Fruit fly (Drosophila melanogaster) whole organism, embryonic: ENCODE results near the gene Ciz1.

Experiments
- Aef1 ChIP-seq: fragments of 200-800 bp; sonication (Bioruptor generic); IDR thresholded peaks from 3 replicates; pipeline ENCODE4 v1.3.6; 2022; ENCODE audit warnings: missing biosample characterization, missing genetic modification characterization
- Bteb2 ChIP-seq: fragments of 200-800 bp; sonication (Bioruptor generic); optimal IDR thresholded peaks from 2 replicates; lab custom pipeline; 2016; ENCODE audit warnings: missing biosample characterization, missing genetic modification characterization
- CG10366 ChIP-seq: fragments of 200-800 bp; sonication (Bioruptor generic); IDR thresholded peaks from 2 replicates; pipeline ENCODE4 v1.3.6; 2022; ENCODE audit warnings: missing biosample characterization, missing genetic modification characterization
- CG10462 ChIP-seq: fragments of 200-800 bp; sonication (Bioruptor generic); optimal IDR thresholded peaks from 2 replicates; lab custom pipeline; 2016; ENCODE audit warnings: missing biosample characterization, missing genetic modification characterization
- CG11560 ChIP-seq: fragments of 200-800 bp; sonication (Bioruptor generic); IDR thresholded peaks from 3 replicates; pipeline ENCODE4 v1.3.6; 2022; ENCODE audit warnings: missing biosample characterization, missing genetic modification characterization
- CG12391 ChIP-seq: fragments of 200-800 bp; sonication (Bioruptor generic); optimal IDR thresholded peaks from 3 replicates; lab custom pipeline; 2018; ENCODE audit warnings: missing biosample characterization, mild to moderate bottlenecking, missing genetic modification characterization, moderate library complexity
- CG13775 ChIP-seq: fragments of 200-800 bp; sonication (Bioruptor generic); optimal IDR thresholded peaks from 3 replicates; lab custom pipeline; 2017; ENCODE audit warnings: missing biosample characterization, mild to moderate bottlenecking, missing genetic modification characterization
- CG14441 ChIP-seq: fragments of 200-800 bp; sonication (Bioruptor generic); IDR thresholded peaks from 2 replicates; pipeline ENCODE4 v1.3.6; 2022; ENCODE audit warnings: missing biosample characterization, missing genetic modification characterization
- CG14667 ChIP-seq: fragments of 200-800 bp; sonication (Bioruptor generic); IDR thresholded peaks from 2 replicates; pipeline ENCODE4 v1.3.6; 2022; ENCODE audit warnings: missing biosample characterization, missing genetic modification characterization
- CG16815 ChIP-seq: fragments of 200-800 bp; sonication (Bioruptor generic); optimal IDR thresholded peaks from 3 replicates; lab custom pipeline; 2017; ENCODE audit warnings: missing biosample characterization, mild to moderate bottlenecking, missing genetic modification characterization
- CG17829 ChIP-seq: fragments of 200-800 bp; optimal IDR thresholded peaks from 2 replicates; lab custom pipeline; 2019; ENCODE audit warnings: missing biosample characterization, mild to moderate bottlenecking, missing genetic modification characterization, moderate library complexity
- CG2875 ChIP-seq: fragments of 200-800 bp; sonication (Bioruptor generic); optimal IDR thresholded peaks from 2 replicates; lab custom pipeline; 2017; ENCODE audit warnings: missing biosample characterization, mild to moderate bottlenecking, missing genetic modification characterization, missing genetic modification reagents
- CG30431 ChIP-seq: fragments of 200-800 bp; sonication (Bioruptor generic); optimal IDR thresholded peaks from 2 replicates; lab custom pipeline; 2017; ENCODE audit warnings: missing biosample characterization, missing genetic modification characterization
- CG3281 ChIP-seq: fragments of 200-800 bp; sonication (Bioruptor generic); optimal IDR thresholded peaks from 3 replicates; lab custom pipeline; 2017; ENCODE audit warnings: missing biosample characterization, mild to moderate bottlenecking, missing genetic modification characterization
- CG4404 ChIP-seq: fragments of 200-800 bp; sonication (Bioruptor generic); IDR thresholded peaks from 2 replicates; pipeline ENCODE4 v1.3.6; 2022; ENCODE audit warnings: missing biosample characterization, missing genetic modification characterization
- CG4730 ChIP-seq: fragments of 200-800 bp; sonication (Bioruptor generic); IDR thresholded peaks from 2 replicates; pipeline ENCODE4 v1.3.6; 2022; ENCODE audit warnings: missing biosample characterization, missing genetic modification characterization
- CG5245 ChIP-seq: fragments of 200-800 bp; sonication (Bioruptor generic); optimal IDR thresholded peaks from 3 replicates; lab custom pipeline; 2016; ENCODE audit warnings: missing biosample characterization, missing genetic modification characterization
- CG6272 ChIP-seq: fragments of 200-800 bp; sonication (Bioruptor generic); IDR thresholded peaks from 2 replicates; pipeline ENCODE4 v1.3.6; 2022; ENCODE audit warnings: missing biosample characterization, missing genetic modification characterization
- CG6654 ChIP-seq: fragments of 200-800 bp; sonication (Bioruptor generic); optimal IDR thresholded peaks from 2 replicates; lab custom pipeline; 2017; ENCODE audit warnings: missing biosample characterization, mild to moderate bottlenecking, missing genetic modification characterization
- CG6854 ChIP-seq: fragments of 200-800 bp; sonication (Bioruptor generic); optimal IDR thresholded peaks from 3 replicates; lab custom pipeline; 2017; ENCODE audit warnings: missing biosample characterization, mild to moderate bottlenecking, missing genetic modification characterization
- CG7271 ChIP-seq: fragments of 200-800 bp; sonication (Bioruptor generic); optimal IDR thresholded peaks from 2 replicates; lab custom pipeline; 2018; ENCODE audit warnings: missing biosample characterization, mild to moderate bottlenecking, missing genetic modification characterization, moderate library complexity
- CG7786 ChIP-seq: fragments of 200-800 bp; sonication (Bioruptor generic); optimal IDR thresholded peaks from 2 replicates; lab custom pipeline; 2016; ENCODE audit warnings: missing biosample characterization, missing genetic modification characterization
- CG9817 ChIP-seq: fragments of 200-800 bp; sonication (Bioruptor generic); optimal IDR thresholded peaks from 2 replicates; lab custom pipeline; 2018; ENCODE audit warnings: missing biosample characterization, mild to moderate bottlenecking, missing genetic modification characterization, moderate library complexity
- CG9932 ChIP-seq: fragments of 200-800 bp; sonication (Bioruptor generic); IDR thresholded peaks from 2 replicates; pipeline ENCODE4 v1.3.6; 2022; ENCODE audit warnings: missing biosample characterization, missing genetic modification characterization
- Dp ChIP-seq: fragments of 200-800 bp; sonication (Bioruptor generic); optimal IDR thresholded peaks from 2 replicates; lab custom pipeline; 2018; ENCODE audit warnings: missing biosample characterization, mild to moderate bottlenecking, missing genetic modification characterization, moderate library complexity
- GATAe ChIP-seq: fragments of 200-800 bp; sonication (Bioruptor generic); conservative IDR thresholded peaks from 2 replicates; pipeline ENCODE4 v1.3.6; 2022; ENCODE audit warnings: missing biosample characterization, missing genetic modification characterization
- Gug ChIP-seq: fragments of 200-800 bp; sonication (Bioruptor generic); IDR thresholded peaks from 4 replicates; pipeline ENCODE4 v1.3.6; 2022; ENCODE audit warnings: missing biosample characterization, missing genetic modification characterization
- Sry-β ChIP-seq: fragments of 200-800 bp; sonication (Bioruptor generic); optimal IDR thresholded peaks from 2 replicates; lab custom pipeline; 2018; ENCODE audit warnings: missing biosample characterization, mild to moderate bottlenecking, missing genetic modification characterization, moderate library complexity
- Vsx1 ChIP-seq: fragments of 200-800 bp; sonication (Bioruptor generic); optimal IDR thresholded peaks from 2 replicates; lab custom pipeline; 2017; ENCODE audit warnings: missing biosample characterization, mild to moderate bottlenecking, missing genetic modification characterization, missing genetic modification reagents
- Xrp1 ChIP-seq: fragments of 200-800 bp; sonication (Bioruptor generic); IDR thresholded peaks from 2 replicates; pipeline ENCODE4 v1.3.6; 2022; ENCODE audit warnings: missing biosample characterization, missing genetic modification characterization
- ap ChIP-seq: fragments of 200-800 bp; sonication (Bioruptor generic); IDR thresholded peaks from 2 replicates; pipeline ENCODE4 v1.3.6; 2022; ENCODE audit warnings: missing biosample characterization, missing genetic modification characterization
- bigmax ChIP-seq: fragments of 200-800 bp; sonication (Bioruptor generic); optimal IDR thresholded peaks from 2 replicates; lab custom pipeline; 2018; ENCODE audit warnings: missing biosample characterization, mild to moderate bottlenecking, missing genetic modification characterization
- bowl ChIP-seq: fragments of 200-800 bp; sonication (Bioruptor generic); IDR thresholded peaks from 2 replicates; pipeline ENCODE4 v1.3.6; 2022; ENCODE audit warnings: missing biosample characterization, missing genetic modification characterization
- cg ChIP-seq: fragments of 200-800 bp; sonication (Bioruptor generic); optimal IDR thresholded peaks from 3 replicates; lab custom pipeline; 2019; ENCODE audit warnings: missing biosample characterization, mild to moderate bottlenecking, missing genetic modification characterization, moderate library complexity
- chn ChIP-seq: fragments of 200-800 bp; sonication (Bioruptor generic); optimal IDR thresholded peaks from 2 replicates; lab custom pipeline; 2016; ENCODE audit warnings: missing biosample characterization, missing genetic modification characterization
- crol ChIP-seq: fragments of 200-800 bp; sonication (Bioruptor generic); IDR thresholded peaks from 2 replicates; pipeline ENCODE4 v1.3.6; 2022; ENCODE audit warnings: missing biosample characterization, missing genetic modification characterization
- emc ChIP-seq: fragments of 200-800 bp; sonication (Bioruptor generic); optimal IDR thresholded peaks from 2 replicates; lab custom pipeline; 2016; ENCODE audit warnings: missing biosample characterization, missing genetic modification characterization
- gro ChIP-seq: fragments of 200-800 bp; sonication (Bioruptor generic); optimal IDR thresholded peaks from 2 replicates; lab custom pipeline; 2016; ENCODE audit warnings: missing biosample characterization, missing genetic modification characterization
- hbn ChIP-seq: fragments of 200-800 bp; sonication (Bioruptor generic); IDR thresholded peaks from 2 replicates; pipeline ENCODE4 v1.3.6; 2022; ENCODE audit warnings: missing biosample characterization, missing genetic modification characterization; ENCODE audit not compliant: partially characterized antibody
- her ChIP-seq: fragments of 200-800 bp; sonication (Bioruptor generic); optimal IDR thresholded peaks from 2 replicates; lab custom pipeline; 2016; ENCODE audit warnings: missing biosample characterization, missing genetic modification characterization
- hkb ChIP-seq, 2 experiments: fragments of 200-800 bp in 1 of 2; fragments of >200 bp in 1 of 2; sonication (Bioruptor generic) in 1 of 2; IDR thresholded peaks in 1 of 2; optimal IDR thresholded peaks in 1 of 2; 2 replicates each; pipeline versions ENCODE4 v1.3.6 to Lab custom; 2017 to 2022; ENCODE audit warnings: missing biosample characterization in 1 of 2, missing genetic modification characterization in 1 of 2
- hth ChIP-seq: fragments of >200 bp; optimal IDR thresholded peaks from 2 replicates; lab custom pipeline; 2017; ENCODE audit warnings: inconsistent platforms
- klu ChIP-seq: fragments of 200-800 bp; sonication (Bioruptor generic); IDR thresholded peaks from 2 replicates; pipeline ENCODE4 v1.3.6; 2022; ENCODE audit warnings: missing biosample characterization, missing genetic modification characterization
- lilli ChIP-seq: fragments of 200-800 bp; sonication (Bioruptor generic); optimal IDR thresholded peaks from 3 replicates; lab custom pipeline; 2016; ENCODE audit warnings: missing biosample characterization, missing genetic modification characterization
- otp ChIP-seq: fragments of 200-800 bp; sonication (Bioruptor generic); IDR thresholded peaks from 3 replicates; pipeline ENCODE4, ENCODE4 v1.3.6; 2022; ENCODE audit warnings: missing biosample characterization, missing genetic modification characterization
- sisA ChIP-seq: fragments of 200-800 bp; sonication (Bioruptor generic); IDR thresholded peaks from 2 replicates; pipeline ENCODE4 v1.3.6; 2022; ENCODE audit warnings: missing biosample characterization, missing genetic modification characterization
- slou ChIP-seq: fragments of 200-800 bp; sonication (Bioruptor generic); optimal IDR thresholded peaks from 3 replicates; lab custom pipeline; 2016; ENCODE audit warnings: missing biosample characterization, missing genetic modification characterization
- sqz ChIP-seq: fragments of 200-800 bp; sonication (Bioruptor generic); optimal IDR thresholded peaks from 3 replicates; lab custom pipeline; 2018; ENCODE audit warnings: missing biosample characterization, mild to moderate bottlenecking, missing genetic modification characterization
- stc ChIP-seq: fragments of 200-800 bp; sonication (Bioruptor generic); IDR thresholded peaks from 2 replicates; pipeline ENCODE4 v1.3.6; 2022; ENCODE audit warnings: missing biosample characterization, missing genetic modification characterization
- tio ChIP-seq: fragments of 200-800 bp; sonication (Bioruptor generic); optimal IDR thresholded peaks from 2 replicates; lab custom pipeline; 2017; ENCODE audit warnings: missing biosample characterization, missing genetic modification characterization, inconsistent platforms
- tx ChIP-seq: fragments of 200-800 bp; sonication (Bioruptor generic); optimal IDR thresholded peaks from 2 replicates; lab custom pipeline; 2016; ENCODE audit warnings: missing biosample characterization, missing genetic modification characterization

Gene Ciz1

dm6 chr3L:9888630-9889130 lies 24.2 kb downstream of the Ciz1 start, which contains the start of the genes Taf2 and CalpB (continued):
- TF ChIP-seq CG10462 (GFP tag; lab: Kevin White, UChicago): peak; percentile 67
- peak; percentile 63 for TF ChIP-seq GATAe
- TF ChIP-seq CG14441 (GFP tag; lab: Robert Waterston, UW): peak; percentile 59; the same call in 1 of the 2 replicates
- no peak for TF ChIP-seq her (GFP tag; lab: Kevin White, UChicago)
- peak; percentile 12 for TF ChIP-seq Sry-β (GFP tag; lab: Kevin White, UChicago)
- peak; percentile 85 for TF ChIP-seq CG13775 (GFP tag; lab: Kevin White, UChicago)
- TF ChIP-seq tx (GFP tag; lab: Kevin White, UChicago): peak; percentile 5
- TF ChIP-seq Dp (GFP tag; lab: Kevin White, UChicago): peak; percentile 21
- peak; percentile 72 for TF ChIP-seq CG6654 (GFP tag; lab: Kevin White, UChicago)
- TF ChIP-seq CG9817 (tag; lab: Kevin White, UChicago): peak; percentile 85
- TF ChIP-seq chn (GFP tag; lab: Kevin White, UChicago): peak; percentile 58
- 0 out of 3 replicates have a peak, but pooled peaks have one; percentile 22 for TF ChIP-seq CG11560 (tag; lab: Robert Waterston, UW)
- TF ChIP-seq hth (lab: Kevin White, UChicago): no peak
- TF ChIP-seq sisA: peak; percentile 69
- TF ChIP-seq CG5245: peak; percentile 59
- TF ChIP-seq CG7786 (GFP tag; lab: Kevin White, UChicago): peak; percentile 63
- TF ChIP-seq CG6272 (GFP tag; lab: Robert Waterston, UW): peak; percentile 73; the same call in 1 of the 2 replicates
- no peak for TF ChIP-seq gro (GFP tag; lab: Kevin White, UChicago)
- peak; percentile 73 for TF ChIP-seq lilli (GFP tag; lab: Kevin White, UChicago)
- TF ChIP-seq slou (GFP tag; lab: Kevin White, UChicago): peak; percentile 0
- TF ChIP-seq stc: peak; percentile 86
- peak; percentile 61 for TF ChIP-seq CG6854
- TF ChIP-seq CG3281 (GFP tag; lab: Kevin White, UChicago): peak; percentile 89
- no peak for TF ChIP-seq bigmax
- peak; percentile 70 for TF ChIP-seq CG16815
- peak; percentile 47; the same call in 1 of the 4 replicates for TF ChIP-seq Gug (GFP tag; lab: Robert Waterston, UW)
- TF ChIP-seq CG7271 (tag; lab: Kevin White, UChicago): peak; percentile 80
- peak; percentile 74 for TF ChIP-seq CG10366 (GFP tag; lab: Robert Waterston, UW)
- peak; percentile 87 for TF ChIP-seq Xrp1
- TF ChIP-seq Bteb2 (GFP tag; lab: Kevin White, UChicago): peak; percentile 47
- TF ChIP-seq CG2875 (GFP tag; lab: Kevin White, UChicago): peak; percentile 73
- peak; percentile 76 for TF ChIP-seq Aef1 (GFP tag; lab: Robert Waterston, UW)
- TF ChIP-seq crol: no peak
- peak; percentile 50 for TF ChIP-seq CG30431 (GFP tag; lab: Kevin White, UChicago)
- no peak for TF ChIP-seq bowl (GFP tag; lab: Robert Waterston, UW)
- TF ChIP-seq hkb (optimal IDR thresholded peaks at IDR 0.05; lab: Kevin White, UChicago): no peak
- peak; percentile 71 for TF ChIP-seq hkb (GFP tag; IDR thresholded peaks at IDR 0.05; lab: Robert Waterston, UW)
- TF ChIP-seq ap (GFP tag; lab: Robert Waterston, UW): peak; percentile 53
- TF ChIP-seq cg: no peak
- peak; percentile 70; the same call in 1 of the 2 replicates for TF ChIP-seq klu (GFP tag; lab: Robert Waterston, UW)
- peak; percentile 72 for TF ChIP-seq CG4730 (GFP tag; lab: Robert Waterston, UW)
- TF ChIP-seq Vsx1: no peak
- TF ChIP-seq sqz (GFP tag; lab: Kevin White, UChicago): peak; percentile 87
- TF ChIP-seq CG4404 (GFP tag; lab: Robert Waterston, UW): peak; percentile 68
- TF ChIP-seq CG17829: peak; percentile 94
- TF ChIP-seq emc (GFP tag; lab: Kevin White, UChicago): peak; percentile 2
- TF ChIP-seq CG9932: peak; percentile 88
- TF ChIP-seq hbn (GFP tag; lab: Robert Waterston, UW): no peak
- TF ChIP-seq CG12391: peak; percentile 94
- TF ChIP-seq CG14667 (GFP tag; lab: Robert Waterston, UW): peak; percentile 61
- TF ChIP-seq otp (GFP tag; lab: Robert Waterston, UW): peak; percentile 64; the same call in 1 of the 3 replicates
- TF ChIP-seq tio (GFP tag; lab: Kevin White, UChicago): no peak
